Fruit fly (Drosophila melanogaster) whole organism, embryonic: ENCODE measurements around the gene CG9760.

ENCODE experiments used
- Atf6 ChIP-seq: fragments of 200-800 bp; sonication (Bioruptor generic); IDR thresholded peaks from 2 replicates; pipeline ENCODE4 v1.3.6; 2022; ENCODE audit warnings: missing biosample characterization, missing genetic modification characterization
- Awh ChIP-seq: fragments of 200-800 bp; sonication (Bioruptor generic); IDR thresholded peaks from 2 replicates; pipeline ENCODE4, ENCODE4 v1.3.6; 2022; ENCODE audit warnings: missing biosample characterization, missing genetic modification characterization
- CG11456 ChIP-seq: fragments of 200-800 bp; sonication (Bioruptor generic); IDR thresholded peaks from 3 replicates; pipeline ENCODE4 v1.3.6; 2022; ENCODE audit warnings: missing biosample characterization, missing genetic modification characterization
- CG11695 ChIP-seq: fragments of 200-800 bp; sonication (Bioruptor generic); IDR thresholded peaks from 3 replicates; pipeline ENCODE4 v1.3.6; 2022; ENCODE audit warnings: missing biosample characterization, missing genetic modification characterization
- CG13123 ChIP-seq: fragments of 200-800 bp; sonication (Bioruptor generic); optimal IDR thresholded peaks from 2 replicates; lab custom pipeline; 2016; ENCODE audit warnings: missing biosample characterization, missing genetic modification characterization
- CG15073 ChIP-seq: fragments of 200-800 bp; sonication (Bioruptor generic); optimal IDR thresholded peaks from 2 replicates; lab custom pipeline; 2016; ENCODE audit warnings: missing biosample characterization, missing genetic modification characterization
- CG17829 ChIP-seq: fragments of 200-800 bp; optimal IDR thresholded peaks from 2 replicates; lab custom pipeline; 2019; ENCODE audit warnings: missing biosample characterization, mild to moderate bottlenecking, missing genetic modification characterization, moderate library complexity
- CG18476 ChIP-seq: fragments of 200-800 bp; sonication (Bioruptor generic); optimal IDR thresholded peaks from 2 replicates; lab custom pipeline; 2016; ENCODE audit warnings: missing biosample characterization, mild to moderate bottlenecking, missing genetic modification characterization
- CG18764 ChIP-seq: fragments of 200-800 bp; sonication (Bioruptor generic); optimal IDR thresholded peaks from 3 replicates; lab custom pipeline; 2016; ENCODE audit warnings: missing biosample characterization, missing genetic modification characterization
- CG30403 ChIP-seq: fragments of 200-800 bp; sonication (Bioruptor generic); optimal IDR thresholded peaks from 3 replicates; lab custom pipeline; 2016; ENCODE audit warnings: missing biosample characterization, missing genetic modification characterization
- CG31388 ChIP-seq: fragments of 200-800 bp; sonication (Bioruptor generic); optimal IDR thresholded peaks from 2 replicates; lab custom pipeline; 2016; ENCODE audit warnings: missing biosample characterization, missing genetic modification characterization
- CG3407 ChIP-seq: fragments of 200-800 bp; sonication (Bioruptor generic); optimal IDR thresholded peaks from 2 replicates; lab custom pipeline; 2018; ENCODE audit warnings: missing biosample characterization, mild to moderate bottlenecking, missing genetic modification characterization
- CG3726 ChIP-seq: fragments of 200-800 bp; sonication (Bioruptor generic); IDR thresholded peaks from 3 replicates; pipeline ENCODE4, ENCODE4 v1.3.6; 2022; ENCODE audit warnings: missing biosample characterization, missing genetic modification characterization
- CG7271 ChIP-seq: fragments of 200-800 bp; sonication (Bioruptor generic); optimal IDR thresholded peaks from 2 replicates; lab custom pipeline; 2018; ENCODE audit warnings: missing biosample characterization, mild to moderate bottlenecking, missing genetic modification characterization, moderate library complexity
- CG7556 ChIP-seq: fragments of 200-800 bp; sonication (Bioruptor generic); optimal IDR thresholded peaks from 2 replicates; lab custom pipeline; 2017; ENCODE audit warnings: missing biosample characterization, mild to moderate bottlenecking, missing genetic modification characterization
- Dbx ChIP-seq: fragments of 200-800 bp; sonication (Bioruptor generic); IDR thresholded peaks from 3 replicates; pipeline ENCODE4 v1.3.6; 2022; ENCODE audit warnings: missing biosample characterization, missing genetic modification characterization
- Dfd ChIP-seq, 2 experiments: fragments of >200 bp; optimal IDR thresholded peaks; 2 replicates each; lab custom pipeline; 2017; ENCODE audit warnings: missing biosample characterization in 2 of 2, missing genetic modification characterization in 2 of 2
- E2f2 ChIP-seq: fragments of 200-800 bp; sonication (Bioruptor generic); IDR thresholded peaks from 2 replicates; pipeline ENCODE4 v1.3.6; 2022; ENCODE audit warnings: missing biosample characterization, missing genetic modification characterization
- Fer3 ChIP-seq: fragments of 200-800 bp; sonication (Bioruptor generic); optimal IDR thresholded peaks from 2 replicates; lab custom pipeline; 2018; ENCODE audit warnings: missing biosample characterization, mild to moderate bottlenecking, missing genetic modification characterization, moderate library complexity
- HLH54F ChIP-seq: fragments of 200-800 bp; sonication (Bioruptor generic); optimal IDR thresholded peaks from 3 replicates; lab custom pipeline; 2016; ENCODE audit warnings: missing biosample characterization, missing genetic modification characterization
- Hr39 ChIP-seq: fragments of >200 bp; optimal IDR thresholded peaks from 2 replicates; lab custom pipeline; 2017
- Hr51 ChIP-seq, 2 experiments: fragments of 200-800 bp; sonication (Bioruptor generic); optimal IDR thresholded peaks; 2 replicates in 1 of 2; 3 replicates in 1 of 2; lab custom pipeline; 2016 to 2018; ENCODE audit warnings: missing biosample characterization in 2 of 2, missing genetic modification characterization in 2 of 2, mild to moderate bottlenecking in 1 of 2, moderate library complexity in 1 of 2
- Lim3 ChIP-seq: fragments of 200-800 bp; sonication (Bioruptor generic); IDR thresholded peaks from 2 replicates; pipeline ENCODE4 v1.3.6; 2022; ENCODE audit warnings: missing biosample characterization, missing genetic modification characterization
- NC2α ChIP-seq: fragments of 200-800 bp; sonication (Bioruptor generic); optimal IDR thresholded peaks from 2 replicates; lab custom pipeline; 2016; ENCODE audit warnings: missing biosample characterization, missing genetic modification characterization
- Nf-YC ChIP-seq: fragments of 200-800 bp; optimal IDR thresholded peaks from 3 replicates; lab custom pipeline; 2019; ENCODE audit warnings: missing biosample characterization, mild to moderate bottlenecking, missing genetic modification characterization, moderate library complexity
- Opbp ChIP-seq: fragments of 200-800 bp; sonication (Bioruptor generic); IDR thresholded peaks from 3 replicates; pipeline ENCODE4 v1.3.6; 2022; ENCODE audit warnings: missing biosample characterization, missing genetic modification characterization; ENCODE audit not compliant: partially characterized antibody
- PHDP ChIP-seq: fragments of 200-800 bp; sonication (Bioruptor generic); optimal IDR thresholded peaks from 3 replicates; lab custom pipeline; 2018; ENCODE audit warnings: missing biosample characterization, mild to moderate bottlenecking, missing genetic modification characterization, moderate library complexity
- Ptx1 ChIP-seq: fragments of 200-800 bp; sonication (Bioruptor generic); IDR thresholded peaks from 2 replicates; pipeline ENCODE4 v1.3.6; 2022; ENCODE audit warnings: missing biosample characterization, missing genetic modification characterization
- TFAM ChIP-seq: fragments of 200-800 bp; sonication (Bioruptor generic); optimal IDR thresholded peaks from 2 replicates; lab custom pipeline; 2017; ENCODE audit warnings: missing biosample characterization, missing genetic modification characterization, inconsistent platforms
- Xrp1 ChIP-seq: fragments of 200-800 bp; sonication (Bioruptor generic); IDR thresholded peaks from 2 replicates; pipeline ENCODE4 v1.3.6; 2022; ENCODE audit warnings: missing biosample characterization, missing genetic modification characterization
- abd-A ChIP-seq: fragments of 200-800 bp; sonication (Bioruptor generic); optimal IDR thresholded peaks from 3 replicates; lab custom pipeline; 2019; ENCODE audit warnings: missing biosample characterization, mild to moderate bottlenecking, missing genetic modification characterization, moderate library complexity
- al ChIP-seq: fragments of 200-800 bp; sonication (Bioruptor generic); IDR thresholded peaks from 2 replicates; pipeline ENCODE4 v1.3.6; 2022; ENCODE audit warnings: missing biosample characterization, missing genetic modification characterization
- ash1 ChIP-seq: fragments of 200-800 bp; sonication (Bioruptor generic); optimal IDR thresholded peaks from 2 replicates; lab custom pipeline; 2018; ENCODE audit warnings: missing biosample characterization, mild to moderate bottlenecking, missing genetic modification characterization
- az2 ChIP-seq: fragments of 200-800 bp; sonication (Bioruptor generic); optimal IDR thresholded peaks from 3 replicates; lab custom pipeline; 2016; ENCODE audit warnings: missing biosample characterization, missing genetic modification characterization
- bcd ChIP-seq: fragments of 200-800 bp; sonication (Bioruptor generic); optimal IDR thresholded peaks from 2 replicates; lab custom pipeline; 2017; ENCODE audit warnings: missing biosample characterization, mild to moderate bottlenecking, missing genetic modification characterization
- crol ChIP-seq: fragments of 200-800 bp; sonication (Bioruptor generic); IDR thresholded peaks from 2 replicates; pipeline ENCODE4 v1.3.6; 2022; ENCODE audit warnings: missing biosample characterization, missing genetic modification characterization
- fd64A ChIP-seq: fragments of 200-800 bp; sonication (Bioruptor generic); optimal IDR thresholded peaks from 3 replicates; lab custom pipeline; 2018; ENCODE audit warnings: missing biosample characterization, mild to moderate bottlenecking, missing genetic modification characterization
- fru ChIP-seq: fragments of >200 bp; optimal IDR thresholded peaks from 2 replicates; lab custom pipeline; 2017
- gro ChIP-seq: fragments of 200-800 bp; sonication (Bioruptor generic); optimal IDR thresholded peaks from 2 replicates; lab custom pipeline; 2016; ENCODE audit warnings: missing biosample characterization, missing genetic modification characterization
- inv ChIP-seq: fragments of 200-800 bp; sonication (Bioruptor generic); IDR thresholded peaks from 2 replicates; pipeline ENCODE4 v1.3.6; 2022; ENCODE audit warnings: missing biosample characterization, missing genetic modification characterization; ENCODE audit not compliant: partially characterized antibody
- jigr1 ChIP-seq: fragments of 200-800 bp; sonication (Bioruptor generic); IDR thresholded peaks from 3 replicates; pipeline ENCODE4 v1.3.6; 2022; ENCODE audit warnings: missing biosample characterization, missing genetic modification characterization
- jumu ChIP-seq: fragments of 200-800 bp; sonication (Bioruptor generic); optimal IDR thresholded peaks from 3 replicates; lab custom pipeline; 2016; ENCODE audit warnings: missing biosample characterization, missing genetic modification characterization
- kah ChIP-seq: fragments of 200-800 bp; sonication (Bioruptor generic); optimal IDR thresholded peaks from 2 replicates; lab custom pipeline; 2018; ENCODE audit warnings: missing biosample characterization, mild to moderate bottlenecking, missing genetic modification characterization
- nom ChIP-seq: fragments of 200-800 bp; sonication (Bioruptor generic); optimal IDR thresholded peaks from 2 replicates; lab custom pipeline; 2017; ENCODE audit warnings: missing biosample characterization, missing genetic modification characterization, mild to moderate bottlenecking, moderate library complexity, missing genetic modification reagents
- odd ChIP-seq: fragments of 200-800 bp; sonication (Bioruptor generic); optimal IDR thresholded peaks from 2 replicates; lab custom pipeline; 2017; ENCODE audit warnings: missing biosample characterization, mild to moderate bottlenecking, missing genetic modification characterization
- psq ChIP-seq: fragments of 200-800 bp; sonication (Bioruptor generic); optimal IDR thresholded peaks from 2 replicates; lab custom pipeline; 2017; ENCODE audit warnings: missing biosample characterization, missing genetic modification characterization
- ro ChIP-seq: fragments of 200-800 bp; sonication (Bioruptor generic); IDR thresholded peaks from 2 replicates; pipeline ENCODE4 v1.3.6; 2022; ENCODE audit warnings: missing biosample characterization, missing genetic modification characterization
- run ChIP-seq: fragments of 200-800 bp; sonication (Bioruptor generic); optimal IDR thresholded peaks from 3 replicates; lab custom pipeline; 2018; ENCODE audit warnings: missing biosample characterization, mild to moderate bottlenecking, missing genetic modification characterization
- sna ChIP-seq: fragments of 200-800 bp; sonication (Bioruptor generic); IDR thresholded peaks from 2 replicates; pipeline ENCODE4 v1.3.6; 2022; ENCODE audit warnings: missing biosample characterization, missing genetic modification characterization; ENCODE audit not compliant: partially characterized antibody
- ssp ChIP-seq: fragments of 200-800 bp; sonication (Bioruptor generic); IDR thresholded peaks from 2 replicates; pipeline ENCODE4 v1.3.6; 2022; ENCODE audit warnings: missing biosample characterization, missing genetic modification characterization
- stwl ChIP-seq: fragments of 200-800 bp; sonication (Bioruptor generic); optimal IDR thresholded peaks from 3 replicates; lab custom pipeline; 2018; ENCODE audit warnings: missing biosample characterization, mild to moderate bottlenecking, missing genetic modification characterization, moderate library complexity
- tap ChIP-seq: fragments of 200-800 bp; optimal IDR thresholded peaks from 3 replicates; lab custom pipeline; 2019; ENCODE audit warnings: missing biosample characterization, mild to moderate bottlenecking, missing genetic modification characterization, moderate library complexity

Gene CG9760

DNA sequence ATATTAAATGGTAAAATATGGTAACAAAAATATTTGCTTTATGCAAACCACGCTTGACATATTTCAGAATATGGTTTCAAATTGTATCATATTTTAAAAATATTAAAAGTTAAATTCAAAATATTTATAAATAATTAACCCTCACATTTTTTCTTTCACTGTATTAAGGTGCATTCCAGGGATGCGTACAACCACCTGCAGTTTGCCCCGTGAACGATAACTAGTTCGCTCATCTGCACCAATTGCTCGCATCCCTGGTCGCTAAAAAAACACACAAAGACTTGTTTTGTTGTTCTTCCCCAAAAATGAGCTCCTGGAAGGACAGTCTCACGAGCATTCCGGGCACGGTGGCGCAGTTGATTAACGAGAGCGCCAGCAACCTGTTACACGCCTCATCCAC is 31.6 kb downstream of the CG9760 start, which contains the start of gene DEF8 (continued):
- TF ChIP-seq Dbx (GFP tag; lab: Robert Waterston, UW) (peak; percentile 80; the same call in 2 of the 3 replicates), CG7271 (tag; lab: Kevin White, UChicago) (peak; percentile 83), fru (lab: Kevin White, UChicago) (no peak), CG13123 (GFP tag; lab: Kevin White, UChicago) (peak; percentile 38), CG7556 (GFP tag; lab: Kevin White, UChicago) (peak; percentile 80), PHDP (tag; lab: Kevin White, UChicago) (peak; percentile 93), ro (GFP tag; lab: Robert Waterston, UW) (peak; percentile 65), E2f2 (GFP tag; lab: Robert Waterston, UW) (peak; percentile 71), CG3726 (GFP tag; lab: Robert Waterston, UW) (peak; percentile 49; the same call in 1 of the 3 replicates), inv (no peak; the same call in 1 of the 2 replicates), jigr1 (no peak), HLH54F (peak; percentile 28), jumu (GFP tag; lab: Kevin White, UChicago) (peak; percentile 18), bcd (peak; percentile 78), psq (GFP tag; lab: Kevin White, UChicago) (peak; percentile 52), Opbp (GFP tag; lab: Robert Waterston, UW) (peak; percentile 17; the same call in 1 of the 3 replicates), gro (peak; percentile 36), CG30403 (peak; percentile 77), az2 (GFP tag; lab: Kevin White, UChicago) (peak; percentile 79), CG17829 (peak; percentile 89), CG11456 (GFP tag; lab: Robert Waterston, UW) (peak; percentile 78), ssp (GFP tag; lab: Robert Waterston, UW) (peak; percentile 77), Awh (GFP tag; lab: Robert Waterston, UW) (peak; percentile 90), abd-A (tag; lab: Kevin White, UChicago) (no peak), nom (GFP tag; lab: Kevin White, UChicago) (peak; percentile 74), tap (tag; lab: Kevin White, UChicago) (peak; percentile 90), odd (peak; percentile 82), Hr39 (lab: Kevin White, UChicago) (no peak), Xrp1 (GFP tag; lab: Robert Waterston, UW) (peak; percentile 94), CG18476 (GFP tag; lab: Kevin White, UChicago) (peak; percentile 63), kah (GFP tag; lab: Kevin White, UChicago) (peak; percentile 100), Lim3 (GFP tag; lab: Robert Waterston, UW) (peak; percentile 42; the same call in 1 of the 2 replicates), CG18764 (GFP tag; lab: Kevin White, UChicago) (peak; percentile 80), CG31388 (no peak), Nf-YC (tag; lab: Kevin White, UChicago) (peak; percentile 73), Ptx1 (GFP tag; lab: Robert Waterston, UW) (peak; percentile 88), crol (no peak), stwl (tag; lab: Kevin White, UChicago) (peak; percentile 56), Atf6 (GFP tag; lab: Robert Waterston, UW) (peak; percentile 86), ash1 (GFP tag; lab: Kevin White, UChicago) (peak; percentile 11), CG3407 (GFP tag; lab: Kevin White, UChicago) (peak; percentile 38), Hr51 (GFP tag; optimal IDR thresholded peaks at IDR 0.05; lab: Kevin White, UChicago) (peak; percentile 45 to 95), run (peak; percentile 67), sna (GFP tag; lab: Robert Waterston, UW) (no peak), NC2α (peak; percentile 17), TFAM (GFP tag; lab: Kevin White, UChicago) (no peak), CG11695 (peak; percentile 88), al (GFP tag; lab: Robert Waterston, UW) (peak; percentile 65; the same call in 1 of the 2 replicates), CG15073 (GFP tag; lab: Kevin White, UChicago) (no peak), Dfd (GFP tag; optimal IDR thresholded peaks at IDR 0.05; lab: Kevin White, UChicago) (no peak), Fer3 (tag; lab: Kevin White, UChicago) (peak; percentile 90), fd64A (GFP tag; lab: Kevin White, UChicago) (no peak)
